Worm (Caenorhabditis elegans): ENCODE measurements around the gene npr-31.

DNA sequence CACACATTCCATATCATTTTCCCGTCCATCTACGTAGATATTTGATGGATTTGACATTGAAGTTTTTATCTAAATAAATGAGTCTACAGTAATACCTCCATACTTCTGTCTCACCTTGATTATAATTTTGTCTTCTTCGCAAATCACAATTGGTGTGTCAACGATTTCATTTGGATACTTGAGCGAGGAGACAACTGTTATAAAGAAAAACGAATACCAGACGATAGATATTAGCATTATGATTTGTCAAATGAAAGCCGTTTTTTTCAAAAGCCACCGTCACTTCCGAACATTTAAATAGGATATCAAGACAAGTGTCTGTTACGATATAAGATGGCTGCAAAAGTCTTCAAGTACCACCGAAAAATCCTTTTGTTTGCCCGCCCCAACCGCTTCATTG lies 28.8 kb upstream of the npr-31 start, which contains the start of gene cutl-5:
- TF ChIP-seq ces-1 (GFP tag; optimal IDR thresholded peaks at IDR 0.05) (no peak), ceh-83 (GFP tag; optimal IDR thresholded peaks at IDR 0.05) (no peak)
